Worm (Caenorhabditis elegans): ENCODE data around the gene fbxb-48.

The fbxb-48 gene

DNA sequence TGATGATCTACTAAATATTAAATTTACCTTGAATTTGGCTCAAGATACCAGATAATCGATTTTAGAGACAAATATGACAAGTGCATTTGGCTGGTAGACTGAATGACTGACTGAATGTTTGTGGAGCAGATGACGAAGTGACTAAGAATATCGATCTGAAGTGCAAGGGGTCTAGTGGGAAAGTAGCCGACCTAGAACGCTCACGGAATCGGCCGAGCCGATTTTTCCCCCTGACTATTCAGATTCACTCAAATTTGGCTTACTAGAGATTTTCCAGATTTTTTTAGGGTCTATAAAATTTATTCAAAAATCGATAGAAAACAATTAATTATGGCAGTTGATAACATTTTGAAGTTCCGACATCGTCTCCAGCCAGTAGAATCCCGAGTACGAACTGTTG is 24.5 kb downstream of the fbxb-48 start, which contains the start of gene fbxc-26:
Gene fbxc-26 (minus strand): TSS at position 101 of the 400 bp plus-strand sequence.
- no peak for TF ChIP-seq mef-2 (tag; optimal IDR thresholded peaks at IDR 0.05)
- TF ChIP-seq fos-1 (tag; optimal IDR thresholded peaks at IDR 0.05), result no peak
- TF ChIP-seq ama-1 (optimal IDR thresholded peaks at IDR 0.05), result no peak
- TF ChIP-seq elt-2 (tag; optimal IDR thresholded peaks at IDR 0.05), result no peak
- TF ChIP-seq hpl-2 (GFP tag; optimal IDR thresholded peaks at IDR 0.05), result no peak
- TF ChIP-seq lin-13 (GFP tag; optimal IDR thresholded peaks at IDR 0.05), result no peak
- TF ChIP-seq tlp-1 (tag; optimal IDR thresholded peaks at IDR 0.05), result no peak
- TF ChIP-seq pqm-1 (tag; optimal IDR thresholded peaks at IDR 0.05), result no peak
- no peak for TF ChIP-seq pag-3 (tag; optimal IDR thresholded peaks at IDR 0.05; ENCODE audit: borderline replicate concordance, insufficient read depth)
- no peak for TF ChIP-seq nhr-237 (tag; optimal IDR thresholded peaks at IDR 0.05)
- TF ChIP-seq nhr-84 (tag; optimal IDR thresholded peaks at IDR 0.05), result no peak

DNA sequence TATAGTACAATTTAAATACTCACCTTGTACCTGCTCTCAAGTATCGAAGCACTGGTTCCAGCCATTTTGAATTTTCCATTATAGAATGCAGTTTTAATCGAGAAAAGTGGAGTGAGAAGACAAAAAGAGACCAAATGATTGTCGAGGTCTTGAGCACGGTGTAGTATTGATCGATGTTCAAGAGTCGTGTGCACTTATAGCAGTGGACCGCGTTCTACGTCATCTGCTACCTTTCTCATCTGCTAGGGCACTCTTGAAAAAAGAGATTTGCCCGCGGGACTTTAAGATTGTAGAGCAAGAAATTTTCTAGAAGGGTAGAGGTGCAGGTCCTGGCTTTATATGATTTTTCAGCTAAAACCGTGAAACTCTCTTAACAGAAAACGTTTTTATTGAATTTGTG is 26.2 kb downstream of the fbxb-48 start, which contains the start of gene fbxc-21:
Gene fbxc-21 (minus strand): TSS at position 101 of the 400 bp plus-strand sequence.
- no peak for TF ChIP-seq grh-1 (GFP tag; IDR thresholded peaks at IDR 0.05)
- no peak for TF ChIP-seq hpl-2 (GFP tag; optimal IDR thresholded peaks at IDR 0.05)
- no peak for TF ChIP-seq ceh-8 (GFP tag; optimal IDR thresholded peaks at IDR 0.05)
- no peak for TF ChIP-seq C16A3.4 (tag; optimal IDR thresholded peaks at IDR 0.05)
- TF ChIP-seq nhr-77 (tag; optimal IDR thresholded peaks at IDR 0.05), result no peak
- TF ChIP-seq unc-86 (tag; optimal IDR thresholded peaks at IDR 0.05), result no peak
- TF ChIP-seq ztf-11 (tag; optimal IDR thresholded peaks at IDR 0.05), result no peak
- no peak for TF ChIP-seq nhr-11 (tag; optimal IDR thresholded peaks at IDR 0.05)
- TF ChIP-seq lin-39 (tag; optimal IDR thresholded peaks at IDR 0.05), result no peak

ce11 chrII:1691011-1691410 is 28.0 kb downstream of the fbxb-48 start, which contains the start of gene fbxc-22:
TSS of gene fbxc-22 (minus strand) at chrII:1691111.
- TF ChIP-seq ces-1 (GFP tag; optimal IDR thresholded peaks at IDR 0.05), result no peak

DNA sequence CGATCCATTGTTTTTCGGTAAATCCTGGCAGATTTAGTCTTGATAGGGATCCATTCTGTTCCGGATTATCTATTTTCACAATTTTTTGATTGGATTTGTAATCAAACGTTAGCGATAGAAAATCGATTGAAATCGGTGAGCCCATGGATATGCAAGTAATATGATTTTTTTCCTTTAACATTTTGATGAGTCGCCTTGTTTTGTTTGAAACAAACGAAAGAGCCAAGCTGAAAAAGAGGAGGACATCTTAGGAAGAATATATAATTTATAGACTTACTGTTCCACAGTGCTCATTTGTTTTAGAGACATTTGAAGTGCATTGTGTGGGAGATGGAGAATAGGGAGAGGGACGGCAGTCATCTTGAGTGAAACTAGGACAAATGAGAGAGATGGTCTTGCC is 30.2 kb downstream of the fbxb-48 start, which contains the start of the genes fbxb-18 and fbxb-19:
Gene fbxb-18 (minus strand): TSS at position 101 of the 400 bp plus-strand sequence.
Gene fbxb-19 (minus strand): TSS at position 369 of the 400 bp plus-strand sequence.
- TF ChIP-seq skn-1 (tag; optimal IDR thresholded peaks at IDR 0.05), result no peak
- TF ChIP-seq sup-37 (GFP tag; optimal IDR thresholded peaks at IDR 0.05), result no peak
- TF ChIP-seq F16B12.6 (tag; optimal IDR thresholded peaks at IDR 0.05), result no peak
- TF ChIP-seq lin-39 (tag; optimal IDR thresholded peaks at IDR 0.05), result no peak
- no peak for TF ChIP-seq nhr-47 (tag; optimal IDR thresholded peaks at IDR 0.05)
- TF ChIP-seq pax-3 (tag; optimal IDR thresholded peaks at IDR 0.05), result no peak
- TF ChIP-seq ceh-82 (tag; optimal IDR thresholded peaks at IDR 0.05), result no peak
- TF ChIP-seq snpc-4 (tag; optimal IDR thresholded peaks at IDR 0.05), result no peak
- TF ChIP-seq elt-3 (tag; optimal IDR thresholded peaks at IDR 0.05), result no peak
- no peak for TF ChIP-seq mef-2 (tag; optimal IDR thresholded peaks at IDR 0.05)
- no peak for TF ChIP-seq sptf-1 (tag; optimal IDR thresholded peaks at IDR 0.05)
- TF ChIP-seq nhr-28 (tag; optimal IDR thresholded peaks at IDR 0.05), result no peak
- TF ChIP-seq aha-1 (tag; optimal IDR thresholded peaks at IDR 0.05), result no peak
- no peak for TF ChIP-seq fos-1 (tag; optimal IDR thresholded peaks at IDR 0.05)

DNA sequence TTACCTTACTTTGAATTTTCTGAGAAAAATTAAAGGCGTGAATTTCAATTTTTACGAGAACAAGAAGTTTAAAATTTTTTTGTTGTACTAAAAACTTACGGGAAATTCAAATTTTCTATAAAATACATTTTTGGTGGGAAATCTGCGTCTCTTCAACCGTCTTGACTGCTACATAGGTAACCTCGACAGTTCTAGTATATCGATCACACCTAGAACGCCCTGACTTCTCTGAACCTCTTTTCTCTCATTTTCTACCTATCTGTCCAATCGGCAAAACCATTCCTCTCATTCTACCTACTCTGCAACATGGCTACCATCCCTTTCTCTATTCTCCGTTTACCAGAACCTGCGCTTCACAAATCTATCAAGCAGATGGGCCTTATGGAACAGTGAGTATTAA is 35.3 kb downstream of the fbxb-48 start, which contains the start of gene fbxb-25:
Gene fbxb-25 (plus strand): TSS at position 301 of the 400 bp plus-strand sequence.
- TF ChIP-seq mef-2 (tag; optimal IDR thresholded peaks at IDR 0.05), result no peak
- no peak for TF ChIP-seq pag-3 (tag; optimal IDR thresholded peaks at IDR 0.05; ENCODE audit: borderline replicate concordance, insufficient read depth)
- no peak for TF ChIP-seq C16A3.4 (tag; optimal IDR thresholded peaks at IDR 0.05)
- TF ChIP-seq nhr-12 (tag; optimal IDR thresholded peaks at IDR 0.05), result no peak
- TF ChIP-seq aly-2 (tag; optimal IDR thresholded peaks at IDR 0.05), result no peak
- TF ChIP-seq snu-23 (GFP tag; optimal IDR thresholded peaks at IDR 0.05), result no peak
- TF ChIP-seq nhr-76 (tag; optimal IDR thresholded peaks at IDR 0.05), result no peak
- no peak for TF ChIP-seq C04F5.9 (tag; optimal IDR thresholded peaks at IDR 0.05)
- no peak for TF ChIP-seq lin-14 (GFP tag; optimal IDR thresholded peaks at IDR 0.05)

Data from whole organism, L1 larva.